Worm (Caenorhabditis elegans) whole organism, midembryonic: ENCODE measurements around the gene F07F6.7.

ENCODE experiments used
- T22C8.4 ChIP-seq: fragments of 200-800 bp; sonication (Bioruptor generic); IDR thresholded peaks from 2 replicates; pipeline ENCODE4 v1.3.6; 2022; ENCODE audit warnings: missing genetic modification characterization, missing compliant biosample characterization
- cog-1 ChIP-seq: sonication (generic microtip); optimal IDR thresholded peaks from 2 replicates; lab custom pipeline; 2016; ENCODE audit warnings: missing genetic modification characterization, missing compliant biosample characterization
- flt-1 ChIP-seq: fragments of 200-800 bp; sonication (Bioruptor generic); IDR thresholded peaks from 2 replicates; pipeline ENCODE4 v1.3.6; 2022; ENCODE audit warnings: missing genetic modification characterization, missing compliant biosample characterization
- klf-2 ChIP-seq: fragments of 200-800 bp; sonication (Bioruptor generic); conservative IDR thresholded peaks from 2 replicates; pipeline ENCODE4 v1.3.6; 2022; ENCODE audit warnings: missing genetic modification reagents, missing genetic modification characterization, missing compliant biosample characterization
- med-1 ChIP-seq: sonication (generic microtip); optimal IDR thresholded peaks from 2 replicates; lab custom pipeline; 2017; ENCODE audit warnings: missing genetic modification characterization, mild to moderate bottlenecking, missing compliant biosample characterization, antibody characterized with exemption, missing genetic modification reagents; ENCODE audit not compliant: insufficient read depth
- ref-1 ChIP-seq: fragments of 200-800 bp; sonication (Bioruptor generic); conservative IDR thresholded peaks from 2 replicates; pipeline ENCODE4 v1.3.6; 2022; ENCODE audit warnings: missing genetic modification reagents, missing genetic modification characterization, missing compliant biosample characterization
- tab-1 ChIP-seq: fragments of 200-800 bp; sonication (Bioruptor generic); IDR thresholded peaks from 2 replicates; pipeline ENCODE4 v1.3.6; 2022; ENCODE audit warnings: missing genetic modification characterization, missing compliant biosample characterization
- ztf-23 ChIP-seq: fragments of 200-800 bp; sonication (Bioruptor generic); IDR thresholded peaks from 2 replicates; pipeline ENCODE4 v1.3.6; 2022; ENCODE audit warnings: missing genetic modification reagents, missing genetic modification characterization, missing compliant biosample characterization
- ztf-29 ChIP-seq: fragments of 200-800 bp; sonication (Bioruptor generic); IDR thresholded peaks from 2 replicates; pipeline ENCODE4 v1.3.6; 2022; ENCODE audit warnings: missing genetic modification reagents, missing genetic modification characterization, missing compliant biosample characterization

The F07F6.7 gene

ce11 chrII:5423832-5424231, at the start of gene F07F6.7:
TSS of gene F07F6.7 (minus strand) at chrII:5423858.
- TF ChIP-seq cog-1 (no peak), tab-1 (GFP tag; lab: Robert Waterston, UW) (no peak), med-1 (GFP tag; lab: Kevin White, UChicago) (no peak), flt-1 (GFP tag; lab: Robert Waterston, UW) (no peak; the same call in 1 of the 2 replicates), T22C8.4 (GFP tag; lab: Robert Waterston, UW) (no peak), klf-2 (GFP tag; lab: Robert Waterston, UW) (no peak), ztf-29 (no peak), ztf-23 (GFP tag; lab: Robert Waterston, UW) (no peak), ref-1 (GFP tag; lab: Robert Waterston, UW) (no peak)

ce11 chrII:5465729-5466408, 42.2 kb upstream of the F07F6.7 start, which contains the start of gene clr-1:
TSS of gene clr-1 (plus strand) at chrII:5466358.
- TF ChIP-seq T22C8.4 (GFP tag; lab: Robert Waterston, UW) (no peak), ztf-29 (no peak)

ce11 chrII:5463692-5464300, 40.1 kb upstream of the F07F6.7 start:
- TF ChIP-seq tab-1 (GFP tag; lab: Robert Waterston, UW) (no peak), ztf-23 (GFP tag; lab: Robert Waterston, UW) (no peak)

ce11 chrII:5460911-5461310, 37.3 kb upstream of the F07F6.7 start:
- TF ChIP-seq T22C8.4 (GFP tag; lab: Robert Waterston, UW) (peak; percentile 72), ztf-29 (no peak), med-1 (GFP tag; lab: Kevin White, UChicago) (no peak), cog-1 (peak; percentile 16)

ce11 chrII:5459534-5459933, 35.9 kb upstream of the F07F6.7 start:
- TF ChIP-seq ztf-29 (no peak), tab-1 (GFP tag; lab: Robert Waterston, UW) (no peak), flt-1 (GFP tag; lab: Robert Waterston, UW) (no peak), klf-2 (GFP tag; lab: Robert Waterston, UW) (no peak), med-1 (GFP tag; lab: Kevin White, UChicago) (no peak), T22C8.4 (GFP tag; lab: Robert Waterston, UW) (no peak), ref-1 (GFP tag; lab: Robert Waterston, UW) (no peak), cog-1 (no peak), ztf-23 (GFP tag; lab: Robert Waterston, UW) (no peak)

- TF ChIP-seq flt-1 (GFP tag; lab: Robert Waterston, UW), result no peak
- TF ChIP-seq ztf-23 (GFP tag; lab: Robert Waterston, UW), result no peak
- no peak for TF ChIP-seq tab-1 (GFP tag; lab: Robert Waterston, UW)
- no peak for TF ChIP-seq ztf-29
- TF ChIP-seq med-1 (GFP tag; lab: Kevin White, UChicago), result no peak
- TF ChIP-seq klf-2 (GFP tag; lab: Robert Waterston, UW), result no peak
Measured at ce11 chrII:5458683-5459410, 35.2 kb upstream of the F07F6.7 start.

ce11 chrII:5455650-5456355, 32.1 kb upstream of the F07F6.7 start, which contains the start of gene daz-1:
TSS of gene daz-1 (plus strand) at chrII:5456305.
- TF ChIP-seq med-1 (GFP tag; lab: Kevin White, UChicago) (no peak), T22C8.4 (GFP tag; lab: Robert Waterston, UW) (no peak), ztf-29 (no peak), tab-1 (GFP tag; lab: Robert Waterston, UW) (no peak), ref-1 (GFP tag; lab: Robert Waterston, UW) (no peak), flt-1 (GFP tag; lab: Robert Waterston, UW) (no peak), ztf-23 (GFP tag; lab: Robert Waterston, UW) (no peak), cog-1 (no peak), klf-2 (GFP tag; lab: Robert Waterston, UW) (no peak)

ce11 chrII:5453547-5453946, 29.9 kb upstream of the F07F6.7 start, which contains the start of gene dhs-5:
TSS of gene dhs-5 (plus strand) at chrII:5453847.
- TF ChIP-seq med-1 (GFP tag; lab: Kevin White, UChicago) (no peak), ref-1 (GFP tag; lab: Robert Waterston, UW) (no peak), ztf-23 (GFP tag; lab: Robert Waterston, UW) (no peak), T22C8.4 (GFP tag; lab: Robert Waterston, UW) (no peak), flt-1 (GFP tag; lab: Robert Waterston, UW) (no peak), cog-1 (no peak), tab-1 (GFP tag; lab: Robert Waterston, UW) (no peak)

ce11 chrII:5451278-5451677, 27.6 kb upstream of the F07F6.7 start:
- TF ChIP-seq ztf-23 (GFP tag; lab: Robert Waterston, UW) (no peak), med-1 (GFP tag; lab: Kevin White, UChicago) (no peak), ref-1 (GFP tag; lab: Robert Waterston, UW) (no peak), T22C8.4 (GFP tag; lab: Robert Waterston, UW) (no peak), flt-1 (GFP tag; lab: Robert Waterston, UW) (no peak), klf-2 (GFP tag; lab: Robert Waterston, UW) (no peak), ztf-29 (no peak), tab-1 (GFP tag; lab: Robert Waterston, UW) (no peak)
